Worm (Caenorhabditis elegans) whole organism, midembryonic: ENCODE measurements around the gene ksr-1.

ENCODE experiments used
- cog-1 ChIP-seq: sonication (generic microtip); optimal IDR thresholded peaks from 2 replicates; lab custom pipeline; 2016; ENCODE audit warnings: missing genetic modification characterization, missing compliant biosample characterization
- flt-1 ChIP-seq: fragments of 200-800 bp; sonication (Bioruptor generic); IDR thresholded peaks from 2 replicates; pipeline ENCODE4 v1.3.6; 2022; ENCODE audit warnings: missing genetic modification characterization, missing compliant biosample characterization
- klf-2 ChIP-seq: fragments of 200-800 bp; sonication (Bioruptor generic); conservative IDR thresholded peaks from 2 replicates; pipeline ENCODE4 v1.3.6; 2022; ENCODE audit warnings: missing genetic modification reagents, missing genetic modification characterization, missing compliant biosample characterization
- med-1 ChIP-seq: sonication (generic microtip); optimal IDR thresholded peaks from 2 replicates; lab custom pipeline; 2017; ENCODE audit warnings: missing genetic modification characterization, mild to moderate bottlenecking, missing compliant biosample characterization, antibody characterized with exemption, missing genetic modification reagents; ENCODE audit not compliant: insufficient read depth
- ztf-29 ChIP-seq: fragments of 200-800 bp; sonication (Bioruptor generic); IDR thresholded peaks from 2 replicates; pipeline ENCODE4 v1.3.6; 2022; ENCODE audit warnings: missing genetic modification reagents, missing genetic modification characterization, missing compliant biosample characterization

DNA sequence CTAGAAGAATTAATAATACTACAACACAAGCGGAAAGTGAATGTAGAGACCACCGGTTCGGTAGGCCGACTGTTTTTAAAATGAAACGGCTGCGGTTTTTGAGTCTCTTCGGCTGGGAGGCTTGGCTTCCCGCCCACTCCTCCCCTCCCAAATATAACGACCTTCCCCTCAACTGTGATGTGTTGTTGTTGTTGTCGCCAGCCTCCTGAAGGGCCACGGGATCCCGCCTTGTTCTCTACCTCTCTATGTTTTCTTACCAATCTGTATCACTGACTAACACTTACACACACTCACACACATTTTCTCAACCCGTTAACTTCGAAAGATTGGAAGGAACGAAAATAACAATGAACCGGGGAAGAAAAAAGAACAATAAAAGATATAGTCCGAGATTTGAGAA is 41.4 kb upstream of the ksr-1 start:
- no peak for TF ChIP-seq cog-1
- no peak for TF ChIP-seq klf-2
- no peak for TF ChIP-seq flt-1 (GFP tag; lab: Robert Waterston, UW)
- TF ChIP-seq med-1 (GFP tag; lab: Kevin White, UChicago) = no peak
- no peak for TF ChIP-seq ztf-29 (GFP tag; lab: Robert Waterston, UW)
